Fruit fly (Drosophila melanogaster): ENCODE data around the gene CG33523.

Gene CG33523

dm6 chr3L:5957163-5957562 is 33.5 kb downstream of the CG33523 start:
- TF ChIP-seq CG17801 (GFP tag; optimal IDR thresholded peaks at IDR 0.05; ENCODE audit: partially characterized antibody) = no peak

DNA sequence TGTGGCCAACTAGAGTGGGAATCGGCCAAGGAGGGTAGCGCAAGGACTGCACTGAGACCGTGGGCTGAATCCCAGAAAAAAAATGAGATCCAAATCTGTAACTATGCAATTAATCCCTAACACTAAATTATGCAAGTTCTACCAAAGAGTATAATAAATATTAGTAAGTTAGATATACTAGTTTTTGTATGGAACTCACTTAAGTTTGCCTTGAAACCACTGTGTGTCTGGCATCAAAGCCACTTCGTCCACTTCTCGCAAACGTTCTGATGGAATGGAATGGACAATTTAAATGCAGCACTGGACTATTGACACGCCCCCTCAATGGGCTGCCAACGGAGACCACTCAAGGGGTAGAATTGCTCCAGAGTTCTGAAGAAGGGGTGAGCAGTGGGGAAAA is 34.5 kb downstream of the CG33523 start:
- no peak for TF ChIP-seq CG17801 (GFP tag; optimal IDR thresholded peaks at IDR 0.05; ENCODE audit: partially characterized antibody)

- TF ChIP-seq CG17801 (GFP tag; optimal IDR thresholded peaks at IDR 0.05; ENCODE audit: partially characterized antibody) = no peak
Measured at dm6 chr3L:5964399-5964798, 40.7 kb downstream of the CG33523 start.

DNA sequence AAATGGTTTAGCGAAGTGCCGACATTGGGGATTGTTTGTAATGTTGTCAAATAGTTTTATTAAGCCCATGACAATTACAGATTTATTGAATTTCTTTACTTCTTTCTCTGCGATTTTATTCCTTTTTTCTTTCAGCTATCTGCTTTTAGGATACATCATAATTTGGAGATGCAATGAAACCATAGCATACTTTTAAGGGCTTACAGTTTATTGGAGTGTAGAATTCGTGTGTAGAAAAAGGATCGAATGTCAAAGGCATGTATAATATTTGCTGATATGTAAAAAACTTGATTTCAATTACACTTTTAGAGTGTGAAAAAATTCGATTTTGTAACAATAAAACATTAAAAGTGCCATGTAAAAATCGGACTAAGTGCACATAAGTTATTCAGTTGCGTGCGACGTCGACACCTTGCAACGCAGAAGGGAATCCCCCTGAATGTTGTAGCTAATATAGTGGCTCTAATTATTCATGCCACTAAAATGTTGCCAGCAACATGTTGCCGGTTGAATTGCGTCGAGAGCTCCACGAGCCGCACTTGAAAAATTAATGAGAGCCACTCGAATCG is 43.3 kb downstream of the CG33523 start:
- TF ChIP-seq CG17801 (GFP tag; optimal IDR thresholded peaks at IDR 0.05; ENCODE audit: partially characterized antibody) = no peak

DNA sequence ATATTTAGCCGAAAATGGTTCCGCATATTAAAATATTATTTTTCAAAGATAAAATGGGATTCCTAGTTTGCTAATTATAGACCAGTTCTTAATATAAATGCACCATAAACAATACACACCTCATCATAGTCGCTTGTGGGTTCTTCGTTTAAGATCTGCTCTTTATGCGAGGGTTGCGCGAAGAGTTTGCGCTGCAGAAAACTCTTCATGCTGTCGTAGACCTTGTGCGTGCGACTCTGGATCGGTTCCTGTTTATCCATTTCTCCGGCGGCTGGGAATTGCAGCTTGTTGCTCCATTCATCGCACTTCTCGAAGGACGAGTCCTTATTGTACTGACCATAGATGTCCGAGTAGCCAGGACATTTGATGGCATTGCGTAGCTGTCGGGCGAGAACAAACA is 45.0 kb downstream of the CG33523 start:
- no peak for TF ChIP-seq CG17801 (GFP tag; optimal IDR thresholded peaks at IDR 0.05; ENCODE audit: partially characterized antibody)

DNA sequence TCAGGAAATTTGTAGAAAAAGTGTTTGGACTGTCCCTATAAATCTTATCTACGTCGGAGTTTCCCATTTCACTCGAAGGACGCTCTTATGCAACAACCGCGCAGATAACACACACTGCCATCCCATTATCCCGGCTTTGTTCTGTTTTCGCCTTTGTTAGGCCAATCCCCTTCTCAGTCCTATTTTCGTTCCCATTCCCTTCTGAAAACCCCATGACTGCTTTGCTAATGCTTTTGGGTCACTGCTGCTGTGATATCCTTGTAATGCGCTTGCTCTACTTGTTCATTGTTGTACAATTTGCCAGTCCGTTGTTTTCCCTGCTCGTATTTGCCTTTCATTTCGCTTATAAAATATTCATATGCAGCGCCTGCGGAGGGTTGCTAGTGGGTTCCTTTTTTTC is 45.5 kb downstream of the CG33523 start:
- TF ChIP-seq CG17801 (GFP tag; optimal IDR thresholded peaks at IDR 0.05; ENCODE audit: partially characterized antibody) = no peak

DNA sequence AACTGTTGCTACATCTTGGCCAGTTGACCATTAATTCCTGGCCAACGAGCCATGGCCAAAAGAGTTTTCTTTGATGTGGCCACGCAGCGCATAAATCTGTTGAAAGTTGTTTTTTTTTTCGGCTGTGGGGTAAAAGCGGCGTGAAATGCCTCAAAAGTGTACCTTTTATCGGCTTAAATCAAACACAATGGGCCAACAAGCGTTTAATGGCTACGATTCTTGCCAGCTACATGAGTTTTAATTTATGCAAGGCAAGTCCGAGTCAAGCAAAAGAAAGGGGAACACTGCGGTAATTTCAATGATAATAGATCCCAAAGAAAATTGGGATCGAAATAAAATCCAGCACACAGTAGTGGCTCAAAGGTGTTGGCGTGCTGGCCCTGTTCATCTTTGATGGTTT is 46.5 kb downstream of the CG33523 start:
- no peak for TF ChIP-seq CG17801 (GFP tag; optimal IDR thresholded peaks at IDR 0.05; ENCODE audit: partially characterized antibody)

- TF ChIP-seq CG17801 (GFP tag; optimal IDR thresholded peaks at IDR 0.05; ENCODE audit: partially characterized antibody) = no peak
Measured at dm6 chr3L:5971440-5971839, 47.8 kb downstream of the CG33523 start.

DNA sequence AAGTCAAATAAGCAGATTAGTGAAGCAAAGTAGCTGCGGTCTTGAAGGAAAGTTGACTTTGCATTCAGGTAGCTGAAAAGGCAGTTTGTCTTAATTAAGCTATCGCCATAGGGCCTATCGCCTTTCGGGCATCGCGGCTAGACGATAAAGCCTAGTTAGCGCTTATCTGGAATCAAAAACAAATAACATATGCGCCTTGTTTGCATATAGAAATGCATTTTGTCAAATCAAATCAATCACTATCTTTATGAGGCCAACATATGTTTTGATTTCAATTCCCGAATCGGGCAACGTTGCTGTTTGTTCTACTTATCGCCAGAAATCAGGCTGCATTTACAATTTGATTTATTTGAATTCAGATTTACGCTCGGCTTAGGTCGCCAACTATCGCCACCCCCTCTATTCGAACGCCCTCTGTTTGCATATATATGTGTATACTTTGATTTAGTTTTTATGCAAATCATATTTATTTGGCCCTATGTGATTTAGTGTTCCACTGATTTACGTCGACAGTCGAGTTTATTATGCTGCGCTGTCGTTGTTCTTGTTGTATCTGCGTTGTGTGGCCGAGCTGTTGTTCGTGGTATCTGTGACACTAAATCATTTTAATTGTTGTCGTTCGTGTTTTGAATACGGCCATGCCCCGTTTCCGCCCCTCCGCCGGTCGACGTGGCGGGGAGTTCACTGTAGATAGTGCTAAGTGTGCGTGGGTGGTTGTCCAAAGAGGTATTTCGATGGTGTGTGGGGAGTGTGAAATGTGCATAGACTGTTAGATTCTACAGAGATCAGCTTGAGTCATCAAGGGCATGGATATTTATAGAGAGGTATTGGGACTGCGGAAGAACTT is 51.1 kb downstream of the CG33523 start:
- TF ChIP-seq CG17801 (GFP tag; optimal IDR thresholded peaks at IDR 0.05; ENCODE audit: partially characterized antibody) = no peak

DNA sequence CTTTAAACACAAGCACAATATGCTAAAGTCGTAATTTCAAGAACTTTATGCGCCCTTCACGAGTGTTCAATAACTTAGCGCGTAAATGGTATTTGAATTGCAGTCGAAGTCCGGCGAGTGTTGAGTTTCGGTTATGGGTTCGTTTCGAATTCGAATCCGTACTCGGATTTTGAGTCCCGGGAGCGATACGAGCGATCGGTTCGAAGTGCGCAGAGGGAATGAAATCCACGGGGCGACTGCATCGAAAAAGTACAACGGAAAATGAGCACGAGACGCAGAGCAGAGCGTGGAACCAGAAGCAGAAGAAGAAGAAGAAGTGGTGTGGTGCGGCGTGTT is 52.1 kb downstream of the CG33523 start, which contains the start of gene CG10479:
Gene CG10479, minus strand, starts transcription at position 223 of the 336 bp plus-strand sequence.
- no peak for TF ChIP-seq CG17801 (GFP tag; optimal IDR thresholded peaks at IDR 0.05; ENCODE audit: partially characterized antibody)

DNA sequence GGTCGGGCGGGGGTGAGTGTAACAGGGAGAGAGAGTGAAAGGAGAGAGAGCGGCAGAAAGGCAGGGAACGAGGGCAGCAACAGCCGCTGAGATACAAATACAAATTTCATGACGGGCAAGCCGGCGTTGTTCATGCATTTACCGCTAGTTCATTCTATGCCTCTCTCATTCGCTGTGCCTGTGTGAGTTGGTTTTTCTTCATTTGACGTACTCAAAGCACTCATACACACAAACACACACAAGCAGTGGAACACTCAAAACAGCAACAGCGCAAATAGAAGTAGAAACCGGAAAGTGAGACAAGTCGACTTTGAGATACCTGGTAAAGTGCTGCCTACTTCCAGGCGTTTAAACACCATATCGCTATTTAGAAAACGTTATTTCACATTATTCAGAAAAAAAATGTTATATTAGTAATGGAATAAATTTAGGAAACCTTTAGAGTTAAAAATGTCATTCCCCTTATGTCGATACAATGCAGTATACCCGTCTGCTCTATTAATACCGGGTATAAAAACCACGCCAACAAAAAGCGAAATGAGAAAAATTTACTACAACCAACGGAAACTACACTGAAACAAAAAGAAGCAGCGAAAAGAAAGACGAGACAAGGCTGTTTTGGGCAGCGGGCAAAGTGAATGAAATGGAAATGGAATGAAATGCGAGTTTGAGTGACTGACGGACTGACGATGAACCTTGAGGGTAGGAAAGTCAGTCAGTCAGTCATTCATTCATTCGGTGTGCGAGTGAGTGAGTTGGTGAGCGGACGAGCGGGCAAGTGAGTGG is 52.7 kb downstream of the CG33523 start:
- TF ChIP-seq CG17801 (GFP tag; optimal IDR thresholded peaks at IDR 0.05; ENCODE audit: partially characterized antibody) = no peak

DNA sequence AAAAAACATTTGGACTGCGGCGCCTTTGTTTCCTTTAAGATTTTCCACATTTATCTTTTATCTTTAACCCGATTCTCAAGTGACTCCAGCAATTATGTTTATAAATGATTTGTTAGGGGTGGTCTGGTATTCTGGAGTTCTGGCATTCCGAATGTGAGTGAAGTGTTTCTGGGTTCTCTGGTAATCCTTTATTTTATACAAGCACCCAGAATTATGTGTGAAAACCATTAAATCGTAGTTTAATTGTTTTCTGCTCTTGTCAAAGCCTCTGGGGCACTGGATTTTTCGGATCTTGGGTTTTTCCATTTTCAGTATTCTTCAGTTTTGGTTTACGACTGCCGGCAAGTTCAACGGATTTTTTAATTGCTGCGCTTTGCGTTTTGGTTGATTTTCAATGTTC is 55.8 kb downstream of the CG33523 start:
- TF ChIP-seq CG17801 (GFP tag; optimal IDR thresholded peaks at IDR 0.05; ENCODE audit: partially characterized antibody) = no peak
